Worm (Caenorhabditis elegans) whole organism, early embryonic: Measurements from ENCODE around the gene daf-3.

Experiments used
- aly-1 ChIP-seq: sonication (generic microtip); optimal IDR thresholded peaks from 2 replicates; lab custom pipeline; 2016; ENCODE audit warnings: missing genetic modification characterization, missing compliant biosample characterization
- ama-1 ChIP-seq: fragments of 150-350 bp; optimal IDR thresholded peaks from 2 replicates; lab custom pipeline; 2014
- ceh-36 ChIP-seq: sonication (generic microtip); optimal IDR thresholded peaks from 2 replicates; lab custom pipeline; 2016; ENCODE audit warnings: missing genetic modification characterization, inconsistent platforms, missing compliant biosample characterization
- ets-7 ChIP-seq: sonication (generic microtip); optimal IDR thresholded peaks from 2 replicates; lab custom pipeline; 2016; ENCODE audit warnings: missing genotype, missing genetic modification characterization, missing compliant biosample characterization
- flt-1 ChIP-seq: fragments of 200-800 bp; sonication (Bioruptor generic); IDR thresholded peaks from 2 replicates; pipeline ENCODE4 v1.3.6; 2022; ENCODE audit warnings: missing genetic modification characterization, missing compliant biosample characterization
- hmg-4 ChIP-seq: fragments of 200-800 bp; sonication (Bioruptor generic); optimal IDR thresholded peaks from 2 replicates; lab custom pipeline; 2018; ENCODE audit warnings: mild to moderate bottlenecking, missing genetic modification characterization, missing compliant biosample characterization
- hnd-1 ChIP-seq: sonication (generic microtip); optimal IDR thresholded peaks from 2 replicates; lab custom pipeline; 2016; ENCODE audit warnings: missing genetic modification characterization, missing compliant biosample characterization
- scrt-1 ChIP-seq: fragments of 200-800 bp; sonication (Bioruptor generic); IDR thresholded peaks from 2 replicates; pipeline ENCODE4 v1.3.6; 2022; ENCODE audit warnings: missing genetic modification characterization, missing compliant biosample characterization
- sea-1 ChIP-seq: fragments of 200-800 bp; sonication (Bioruptor generic); conservative IDR thresholded peaks from 2 replicates; pipeline ENCODE4 v1.3.6; 2022; ENCODE audit warnings: missing genetic modification characterization, missing compliant biosample characterization

DNA sequence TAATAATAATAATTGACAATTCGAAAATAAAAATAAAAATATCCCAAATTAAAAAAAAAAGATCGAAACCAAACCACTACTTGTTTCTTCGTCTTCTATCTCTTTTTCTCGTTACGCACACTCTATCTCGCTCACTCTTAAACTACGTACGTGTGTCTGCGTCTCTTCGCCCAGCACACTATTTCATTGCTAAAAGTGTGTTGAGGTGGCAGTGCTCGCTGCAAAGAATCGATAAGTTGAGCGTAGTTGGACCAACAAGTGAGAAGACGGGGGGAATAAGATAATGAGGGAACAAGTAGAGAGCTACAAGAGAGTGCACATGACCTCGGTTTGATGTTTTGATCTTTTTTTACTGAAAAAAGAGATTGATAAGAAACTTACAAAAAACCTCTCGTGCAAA, 649 bp upstream of the daf-3 start:
- TF ChIP-seq hnd-1 (no peak), ama-1 (lab: Kevin White, UChicago) (no peak), sea-1 (GFP tag; lab: Robert Waterston, UW) (no peak), flt-1 (GFP tag; lab: Robert Waterston, UW) (no peak), aly-1 (no peak), scrt-1 (GFP tag; lab: Robert Waterston, UW) (no peak), hmg-4 (GFP tag; lab: Kevin White, UChicago) (no peak), ets-7 (tag; lab: Kevin White, UChicago) (no peak), ceh-36 (tag; lab: Kevin White, UChicago) (no peak)
